Fruit fly (Drosophila melanogaster): ENCODE data around the gene Osi17.

DNA sequence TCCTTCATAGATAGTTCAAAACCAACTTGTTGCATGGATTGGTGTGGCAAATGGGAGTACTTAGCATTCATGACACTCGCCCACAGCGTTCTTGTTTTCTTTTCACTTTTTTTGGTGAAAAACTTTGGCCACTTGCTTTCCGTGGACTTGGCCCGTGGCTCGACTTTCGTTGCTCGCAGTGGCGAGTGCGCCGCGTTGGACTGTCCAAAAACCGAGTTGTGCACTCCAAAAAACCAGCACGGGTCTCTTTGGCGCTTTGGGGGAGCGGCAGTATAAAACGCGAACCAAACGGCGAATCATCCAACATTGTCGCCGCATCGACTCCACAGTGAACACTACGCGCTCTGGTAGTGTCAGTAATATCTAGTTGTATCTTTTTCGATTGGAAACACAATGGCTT lies 28.2 kb downstream of the Osi17 start, which contains the start of gene Osi20:
- TF ChIP-seq EcR (GFP tag; optimal IDR thresholded peaks at IDR 0.05) (no peak), usp (GFP tag; optimal IDR thresholded peaks at IDR 0.05) (no peak), CG8478 (optimal IDR thresholded peaks at IDR 0.05) (no peak)
